Fruit fly (Drosophila melanogaster) whole organism, embryonic: ENCODE results near the gene Sik2.

Experiments used
- ATbp ChIP-seq: fragments of 200-800 bp; sonication (Bioruptor generic); optimal IDR thresholded peaks from 2 replicates; lab custom pipeline; 2017; ENCODE audit warnings: missing biosample characterization, mild to moderate bottlenecking, missing genetic modification characterization, missing genetic modification reagents
- BEAF-32 ChIP-seq: fragments of 200-800 bp; sonication (Bioruptor generic); optimal IDR thresholded peaks from 3 replicates; lab custom pipeline; 2017; ENCODE audit warnings: missing biosample characterization, missing genetic modification characterization, mild to moderate bottlenecking, moderate library complexity, missing genetic modification reagents
- CG1024 ChIP-seq: fragments of 200-800 bp; sonication (Bioruptor generic); IDR thresholded peaks from 2 replicates; pipeline ENCODE4 v1.3.6; 2022; ENCODE audit warnings: missing biosample characterization, missing genetic modification characterization
- CG10366 ChIP-seq: fragments of 200-800 bp; sonication (Bioruptor generic); IDR thresholded peaks from 2 replicates; pipeline ENCODE4 v1.3.6; 2022; ENCODE audit warnings: missing biosample characterization, missing genetic modification characterization
- CG11695 ChIP-seq: fragments of 200-800 bp; sonication (Bioruptor generic); IDR thresholded peaks from 3 replicates; pipeline ENCODE4 v1.3.6; 2022; ENCODE audit warnings: missing biosample characterization, missing genetic modification characterization
- CG12942 ChIP-seq: fragments of 200-800 bp; sonication (Bioruptor generic); optimal IDR thresholded peaks from 3 replicates; lab custom pipeline; 2016; ENCODE audit warnings: missing biosample characterization, missing genetic modification characterization
- CG13894 ChIP-seq: fragments of 200-800 bp; sonication (Bioruptor generic); optimal IDR thresholded peaks from 3 replicates; lab custom pipeline; 2018; ENCODE audit warnings: missing biosample characterization, mild to moderate bottlenecking, missing genetic modification characterization, moderate library complexity
- CG14667 ChIP-seq: fragments of 200-800 bp; sonication (Bioruptor generic); IDR thresholded peaks from 2 replicates; pipeline ENCODE4 v1.3.6; 2022; ENCODE audit warnings: missing biosample characterization, missing genetic modification characterization
- CG1603 ChIP-seq: fragments of 200-800 bp; sonication (Bioruptor generic); optimal IDR thresholded peaks from 2 replicates; lab custom pipeline; 2019; ENCODE audit warnings: missing biosample characterization, mild to moderate bottlenecking, missing genetic modification characterization, moderate library complexity
- CG17612 ChIP-seq: fragments of 200-800 bp; sonication (Bioruptor generic); IDR thresholded peaks from 2 replicates; pipeline ENCODE4 v1.3.6; 2022; ENCODE audit warnings: missing biosample characterization, missing genetic modification characterization
- CG2875 ChIP-seq: fragments of 200-800 bp; sonication (Bioruptor generic); optimal IDR thresholded peaks from 2 replicates; lab custom pipeline; 2017; ENCODE audit warnings: missing biosample characterization, mild to moderate bottlenecking, missing genetic modification characterization, missing genetic modification reagents
- CG31365 ChIP-seq: fragments of 200-800 bp; sonication (Bioruptor generic); optimal IDR thresholded peaks from 2 replicates; lab custom pipeline; 2018; ENCODE audit warnings: missing biosample characterization, mild to moderate bottlenecking, missing genetic modification characterization
- CG32767 ChIP-seq: fragments of 200-800 bp; sonication (Bioruptor generic); IDR thresholded peaks from 2 replicates; pipeline ENCODE4 v1.3.6; 2022; ENCODE audit warnings: missing biosample characterization, missing genetic modification characterization
- CG3281 ChIP-seq: fragments of 200-800 bp; sonication (Bioruptor generic); optimal IDR thresholded peaks from 3 replicates; lab custom pipeline; 2017; ENCODE audit warnings: missing biosample characterization, mild to moderate bottlenecking, missing genetic modification characterization
- CG3726 ChIP-seq: fragments of 200-800 bp; sonication (Bioruptor generic); IDR thresholded peaks from 3 replicates; pipeline ENCODE4, ENCODE4 v1.3.6; 2022; ENCODE audit warnings: missing biosample characterization, missing genetic modification characterization
- CG3838 ChIP-seq: fragments of 200-800 bp; sonication (Bioruptor generic); optimal IDR thresholded peaks from 3 replicates; lab custom pipeline; 2016; ENCODE audit warnings: missing biosample characterization, missing genetic modification characterization
- CG3995 ChIP-seq: fragments of 200-800 bp; sonication (Bioruptor generic); optimal IDR thresholded peaks from 3 replicates; lab custom pipeline; 2016; ENCODE audit warnings: missing biosample characterization, missing genetic modification characterization
- CG42726 ChIP-seq: fragments of 200-800 bp; sonication (Bioruptor generic); IDR thresholded peaks from 2 replicates; pipeline ENCODE4 v1.3.6; 2022; ENCODE audit warnings: missing biosample characterization, missing genetic modification characterization; ENCODE audit not compliant: partially characterized antibody
- CG4282 ChIP-seq: fragments of 200-800 bp; sonication (Bioruptor generic); optimal IDR thresholded peaks from 2 replicates; lab custom pipeline; 2016; ENCODE audit warnings: missing biosample characterization, missing genetic modification characterization
- CG6854 ChIP-seq: fragments of 200-800 bp; sonication (Bioruptor generic); optimal IDR thresholded peaks from 3 replicates; lab custom pipeline; 2017; ENCODE audit warnings: missing biosample characterization, mild to moderate bottlenecking, missing genetic modification characterization
- CG9215 ChIP-seq: fragments of 200-800 bp; sonication (Bioruptor generic); IDR thresholded peaks from 2 replicates; pipeline ENCODE4 v1.3.6; 2022; ENCODE audit warnings: missing biosample characterization, missing genetic modification characterization
- CG9437 ChIP-seq: fragments of 200-800 bp; sonication (Bioruptor generic); optimal IDR thresholded peaks from 2 replicates; lab custom pipeline; 2018; ENCODE audit warnings: missing biosample characterization, mild to moderate bottlenecking, missing genetic modification characterization
- Camta ChIP-seq: fragments of 200-800 bp; sonication (Bioruptor generic); optimal IDR thresholded peaks from 2 replicates; lab custom pipeline; 2016; ENCODE audit warnings: missing biosample characterization, missing genetic modification characterization
- Dbx ChIP-seq: fragments of 200-800 bp; sonication (Bioruptor generic); IDR thresholded peaks from 3 replicates; pipeline ENCODE4 v1.3.6; 2022; ENCODE audit warnings: missing biosample characterization, missing genetic modification characterization
- Dfd ChIP-seq, 2 experiments: fragments of >200 bp; optimal IDR thresholded peaks; 2 replicates each; lab custom pipeline; 2017; ENCODE audit warnings: missing biosample characterization in 2 of 2, missing genetic modification characterization in 2 of 2
- Dll ChIP-seq: fragments of 200-800 bp; sonication (Bioruptor generic); IDR thresholded peaks from 4 replicates; pipeline ENCODE4 v1.3.6; 2022; ENCODE audit warnings: missing biosample characterization, missing genetic modification characterization; ENCODE audit not compliant: partially characterized antibody
- Elba2 ChIP-seq: fragments of 200-800 bp; sonication (Bioruptor generic); optimal IDR thresholded peaks from 3 replicates; lab custom pipeline; 2016; ENCODE audit warnings: missing biosample characterization, missing genetic modification characterization
- Gug ChIP-seq: fragments of 200-800 bp; sonication (Bioruptor generic); IDR thresholded peaks from 4 replicates; pipeline ENCODE4 v1.3.6; 2022; ENCODE audit warnings: missing biosample characterization, missing genetic modification characterization
- Nf-YC ChIP-seq: fragments of 200-800 bp; optimal IDR thresholded peaks from 3 replicates; lab custom pipeline; 2019; ENCODE audit warnings: missing biosample characterization, mild to moderate bottlenecking, missing genetic modification characterization, moderate library complexity
- Tbp ChIP-seq: fragments of >200 bp; optimal IDR thresholded peaks from 2 replicates; lab custom pipeline; 2018; ENCODE audit warnings: missing biosample characterization, missing genetic modification characterization
- ac ChIP-seq: fragments of 200-800 bp; sonication (Bioruptor generic); optimal IDR thresholded peaks from 3 replicates; lab custom pipeline; 2017; ENCODE audit warnings: missing biosample characterization, mild to moderate bottlenecking, missing genetic modification characterization
- amos ChIP-seq: fragments of 200-800 bp; sonication (Bioruptor generic); IDR thresholded peaks from 2 replicates; pipeline ENCODE4 v1.3.6; 2022; ENCODE audit warnings: missing biosample characterization, missing genetic modification characterization; ENCODE audit not compliant: partially characterized antibody
- caup ChIP-seq: fragments of 200-800 bp; sonication (Bioruptor generic); optimal IDR thresholded peaks from 3 replicates; lab custom pipeline; 2017; ENCODE audit warnings: missing biosample characterization, mild to moderate bottlenecking, missing genetic modification characterization, moderate library complexity; ENCODE audit not compliant: severe bottlenecking
- ci ChIP-seq: fragments of 200-800 bp; sonication (Bioruptor generic); IDR thresholded peaks from 3 replicates; pipeline ENCODE4 v1.3.6; 2022; ENCODE audit warnings: missing biosample characterization, missing genetic modification characterization
- crc ChIP-seq: fragments of 200-800 bp; sonication (Bioruptor generic); optimal IDR thresholded peaks from 2 replicates; lab custom pipeline; 2016; ENCODE audit warnings: missing biosample characterization, missing genetic modification characterization
- dmrt11E ChIP-seq: fragments of 200-800 bp; sonication (Bioruptor generic); optimal IDR thresholded peaks from 3 replicates; lab custom pipeline; 2018; ENCODE audit warnings: missing biosample characterization, mild to moderate bottlenecking, missing genetic modification characterization, moderate library complexity
- dpn ChIP-seq, 2 experiments: fragments of 200-800 bp; sonication (Bioruptor generic); optimal IDR thresholded peaks; 3 replicates each; lab custom pipeline; 2016; ENCODE audit warnings: missing biosample characterization in 2 of 2, missing genetic modification characterization in 2 of 2
- emc ChIP-seq: fragments of 200-800 bp; sonication (Bioruptor generic); optimal IDR thresholded peaks from 2 replicates; lab custom pipeline; 2016; ENCODE audit warnings: missing biosample characterization, missing genetic modification characterization
- gsb ChIP-seq: fragments of 200-800 bp; sonication (Bioruptor generic); IDR thresholded peaks from 2 replicates; pipeline ENCODE4 v1.3.6; 2022; ENCODE audit warnings: missing biosample characterization, missing genetic modification characterization
- hb ChIP-seq: fragments of 200-800 bp; sonication (Bioruptor generic); IDR thresholded peaks from 3 replicates; pipeline ENCODE4 v1.3.6; 2022; ENCODE audit warnings: missing biosample characterization, missing genetic modification characterization; ENCODE audit not compliant: partially characterized antibody
- ind ChIP-seq: fragments of 200-800 bp; sonication (Bioruptor generic); optimal IDR thresholded peaks from 3 replicates; lab custom pipeline; 2016; ENCODE audit warnings: missing biosample characterization, missing genetic modification characterization
- insv ChIP-seq, 2 experiments: fragments of 200-800 bp; sonication (Bioruptor generic); optimal IDR thresholded peaks; 3 replicates each; lab custom pipeline; 2016 to 2018; ENCODE audit warnings: missing biosample characterization in 2 of 2, missing genetic modification characterization in 2 of 2
- jumu ChIP-seq: fragments of 200-800 bp; sonication (Bioruptor generic); optimal IDR thresholded peaks from 3 replicates; lab custom pipeline; 2016; ENCODE audit warnings: missing biosample characterization, missing genetic modification characterization
- pum ChIP-seq: fragments of 200-800 bp; sonication (Bioruptor generic); optimal IDR thresholded peaks from 2 replicates; lab custom pipeline; 2016; ENCODE audit warnings: missing biosample characterization, missing genetic modification characterization
- slp2 ChIP-seq: fragments of 200-800 bp; sonication (Bioruptor generic); optimal IDR thresholded peaks from 2 replicates; lab custom pipeline; 2016; ENCODE audit warnings: missing biosample characterization, missing genetic modification characterization
- ttk ChIP-seq: fragments of 200-800 bp; sonication (Bioruptor generic); IDR thresholded peaks from 2 replicates; pipeline ENCODE4 v2.1.2; 2022; ENCODE audit warnings: missing biosample characterization, missing genetic modification characterization
- vvl ChIP-seq: fragments of 200-800 bp; sonication (Bioruptor generic); IDR thresholded peaks from 2 replicates; pipeline ENCODE4 v1.3.6; 2022; ENCODE audit warnings: missing biosample characterization, missing genetic modification characterization
- zf30C ChIP-seq: fragments of 200-800 bp; sonication (Bioruptor generic); optimal IDR thresholded peaks from 3 replicates; lab custom pipeline; 2018; ENCODE audit warnings: missing biosample characterization, mild to moderate bottlenecking, missing genetic modification characterization

Sik2 gene

dm6 chrX:2071878-2072817 is 10.4 kb upstream of the Sik2 start, which contains the start of gene Rtca (continued):
- TF ChIP-seq slp2 (GFP tag; lab: Kevin White, UChicago) (no peak), Tbp (no peak), CG3995 (GFP tag; lab: Kevin White, UChicago) (no peak), CG1603 (tag; lab: Kevin White, UChicago) (peak; percentile 68), Dll (GFP tag; lab: Robert Waterston, UW) (no peak), insv (GFP tag; optimal IDR thresholded peaks at IDR 0.05; lab: Kevin White, UChicago) (no peak), CG10366 (peak; percentile 64), ATbp (peak; percentile 49), Dfd (GFP tag; optimal IDR thresholded peaks at IDR 0.05; lab: Kevin White, UChicago) (no peak), jumu (peak; percentile 51), dpn (GFP tag; optimal IDR thresholded peaks at IDR 0.05; lab: Kevin White, UChicago) (peak; percentile 66 to 74), CG3281 (GFP tag; lab: Kevin White, UChicago) (peak; percentile 78), ac (GFP tag; lab: Kevin White, UChicago) (no peak), zf30C (GFP tag; lab: Kevin White, UChicago) (no peak), dmrt11E (tag; lab: Kevin White, UChicago) (peak; percentile 16), CG9437 (peak; percentile 21), CG6854 (GFP tag; lab: Kevin White, UChicago) (peak; percentile 68), Camta (GFP tag; lab: Kevin White, UChicago) (peak; percentile 17), CG42726 (GFP tag; lab: Robert Waterston, UW) (0 out of 2 replicates have a peak, but pooled peaks have one; percentile 8), CG3726 (0 out of 3 replicates have a peak, but pooled peaks have one; percentile 62), ind (peak; percentile 77), CG1024 (GFP tag; lab: Robert Waterston, UW) (no peak), ci (GFP tag; lab: Robert Waterston, UW) (peak; percentile 52; the same call in 1 of the 3 replicates), CG14667 (GFP tag; lab: Robert Waterston, UW) (peak; percentile 48; the same call in 1 of the 2 replicates), CG3838 (GFP tag; lab: Kevin White, UChicago) (no peak), CG9215 (GFP tag; lab: Robert Waterston, UW) (peak; percentile 62), ttk (GFP tag; lab: Robert Waterston, UW) (peak; percentile 34; the same call in 1 of the 2 replicates), hb (GFP tag; lab: Robert Waterston, UW) (no peak), crc (GFP tag; lab: Kevin White, UChicago) (peak; percentile 47), caup (GFP tag; lab: Kevin White, UChicago) (peak; percentile 77), Gug (GFP tag; lab: Robert Waterston, UW) (peak; percentile 21; the same call in 1 of the 4 replicates), CG17612 (GFP tag; lab: Robert Waterston, UW) (no peak), amos (peak; percentile 23; the same call in 1 of the 2 replicates), CG4282 (GFP tag; lab: Kevin White, UChicago) (peak; percentile 13), Elba2 (GFP tag; lab: Kevin White, UChicago) (no peak), CG11695 (GFP tag; lab: Robert Waterston, UW) (peak; percentile 67), CG2875 (GFP tag; lab: Kevin White, UChicago) (peak; percentile 13), emc (GFP tag; lab: Kevin White, UChicago) (peak; percentile 15), CG13894 (tag; lab: Kevin White, UChicago) (peak; percentile 55), CG32767 (GFP tag; lab: Robert Waterston, UW) (no peak), Nf-YC (peak; percentile 56), Dbx (peak; percentile 60; the same call in 1 of the 3 replicates), CG31365 (tag; lab: Kevin White, UChicago) (peak; percentile 16), vvl (peak; percentile 78), CG12942 (GFP tag; lab: Kevin White, UChicago) (peak; percentile 32), BEAF-32 (GFP tag; lab: Kevin White, UChicago) (no peak), gsb (GFP tag; lab: Robert Waterston, UW) (peak; percentile 57), pum (GFP tag; lab: Kevin White, UChicago) (peak; percentile 45)
